Worm (Caenorhabditis elegans) whole organism, L2 larva: ENCODE measurements around the gene mrpl-49.

ENCODE experiments used
- ZK546.5 ChIP-seq: sonication (generic microtip); optimal IDR thresholded peaks from 2 replicates; lab custom pipeline; 2017; ENCODE audit warnings: missing biosample characterization, missing genetic modification characterization
- lin-39 ChIP-seq: fragments of 150-350 bp; optimal IDR thresholded peaks from 2 replicates; lab custom pipeline; 2014; ENCODE audit warnings: missing biosample characterization, missing genetic modification reagents, missing genetic modification characterization
- lsy-2 ChIP-seq, 2 experiments: fragments of 150-350 bp in 1 of 2; sonication (generic microtip) in 1 of 2; optimal IDR thresholded peaks; 2 replicates each; lab custom pipeline; 2014 to 2017; ENCODE audit warnings: missing biosample characterization in 2 of 2, missing genetic modification characterization in 2 of 2
- mab-5 ChIP-seq: fragments of 150-350 bp; optimal IDR thresholded peaks from 2 replicates; lab custom pipeline; 2014; ENCODE audit warnings: missing biosample characterization, missing genetic modification characterization
- nhr-237 ChIP-seq: fragments of 150-350 bp; optimal IDR thresholded peaks from 2 replicates; lab custom pipeline; 2014; ENCODE audit warnings: missing biosample characterization, missing genetic modification characterization
- skn-1 ChIP-seq: sonication (generic microtip); optimal IDR thresholded peaks from 2 replicates; lab custom pipeline; 2017; ENCODE audit warnings: missing biosample characterization, missing genetic modification characterization
- snpc-4 ChIP-seq: fragments of 150-350 bp; optimal IDR thresholded peaks from 2 replicates; lab custom pipeline; 2014; ENCODE audit warnings: missing biosample characterization, missing genetic modification characterization
- unc-62 ChIP-seq: fragments of 150-350 bp; optimal IDR thresholded peaks from 2 replicates; lab custom pipeline; 2014; ENCODE audit warnings: missing biosample characterization, missing genetic modification reagents, missing genetic modification characterization

- TF ChIP-seq mab-5 (tag; lab: Kevin White, UChicago) (no peak), lin-39 (tag; lab: Kevin White, UChicago) (no peak), lsy-2 (tag; optimal IDR thresholded peaks at IDR 0.05; lab: Kevin White, UChicago) (no peak), nhr-237 (tag; lab: Kevin White, UChicago) (no peak), skn-1 (tag; lab: Kevin White, UChicago) (no peak), unc-62 (GFP tag; lab: Kevin White, UChicago) (no peak), snpc-4 (tag; lab: Kevin White, UChicago) (no peak), ZK546.5 (tag; lab: Kevin White, UChicago) (no peak)
Measured at ce11 chrV:12759660-12760059, 31.2 kb downstream of the mrpl-49 start, which contains the start of gene papl-1.
